Worm (Caenorhabditis elegans) whole organism, L1 larva: ENCODE data around the gene C29F5.8.

Experiments used
- C16A3.4 ChIP-seq: fragments of 150-350 bp; optimal IDR thresholded peaks from 2 replicates; lab custom pipeline; 2014; ENCODE audit warnings: missing biosample characterization, missing genetic modification characterization
- C34B4.2 ChIP-seq: sonication (generic microtip); optimal IDR thresholded peaks from 2 replicates; lab custom pipeline; 2017; ENCODE audit warnings: mild to moderate bottlenecking, missing genetic modification characterization, missing compliant biosample characterization
- F16B12.6 ChIP-seq: fragments of 150-350 bp; optimal IDR thresholded peaks from 2 replicates; lab custom pipeline; 2014; ENCODE audit warnings: missing biosample characterization, missing genetic modification characterization
- aha-1 ChIP-seq: fragments of 150-350 bp; optimal IDR thresholded peaks from 2 replicates; lab custom pipeline; 2014; ENCODE audit warnings: missing biosample characterization, missing genetic modification characterization
- alr-1 ChIP-seq: fragments of 200-800 bp; sonication (Bioruptor generic); optimal IDR thresholded peaks from 2 replicates; lab custom pipeline; 2018; ENCODE audit warnings: borderline replicate concordance, mild to moderate bottlenecking, missing genetic modification characterization, missing compliant biosample characterization
- ceh-8 ChIP-seq: fragments of 200-800 bp; sonication (Bioruptor generic); optimal IDR thresholded peaks from 2 replicates; lab custom pipeline; 2018; ENCODE audit warnings: mild to moderate bottlenecking, missing genetic modification characterization, moderate library complexity, missing compliant biosample characterization
- ceh-88 ChIP-seq: fragments of 200-800 bp; sonication (Bioruptor generic); IDR thresholded peaks from 2 replicates; pipeline ENCODE4 v1.3.6; 2022; ENCODE audit warnings: missing genetic modification characterization, missing compliant biosample characterization
- ceh-90 ChIP-seq: sonication (generic microtip); optimal IDR thresholded peaks from 2 replicates; lab custom pipeline; 2016; ENCODE audit warnings: missing genetic modification characterization, missing compliant biosample characterization
- ces-1 ChIP-seq: fragments of 150-350 bp; optimal IDR thresholded peaks from 2 replicates; lab custom pipeline; 2014; ENCODE audit warnings: missing biosample characterization, missing genetic modification reagents, missing genetic modification characterization
- dpl-1 ChIP-seq, 3 experiments: fragments of 150-350 bp in 2 of 3; sonication (generic microtip) in 1 of 3; optimal IDR thresholded peaks; 2 replicates each; lab custom pipeline; 2014 to 2017; ENCODE audit warnings: missing biosample characterization in 3 of 3, missing genetic modification characterization in 3 of 3, missing genetic modification reagents in 3 of 3
- dsc-1 ChIP-seq: sonication (generic microtip); optimal IDR thresholded peaks from 2 replicates; lab custom pipeline; 2016; ENCODE audit warnings: mild to moderate bottlenecking, missing genetic modification characterization, missing compliant biosample characterization
- efl-1 ChIP-seq, 4 experiments: fragments of 150-350 bp; optimal IDR thresholded peaks in 3 of 4; peaks in 1 of 4; 1 replicate in 1 of 4; 2 replicates in 3 of 4; lab custom pipeline; 2014; ENCODE audit warnings: missing biosample characterization in 2 of 4, missing genetic modification characterization in 2 of 4, missing genetic modification reagents in 2 of 4
- egl-13 ChIP-seq: sonication (generic microtip); optimal IDR thresholded peaks from 2 replicates; lab custom pipeline; 2016; ENCODE audit warnings: missing genotype, missing genetic modification reagents, missing genetic modification characterization, missing compliant biosample characterization
- elt-2 ChIP-seq: sonication (generic microtip); optimal IDR thresholded peaks from 2 replicates; lab custom pipeline; 2016; ENCODE audit warnings: missing genetic modification characterization, mild to moderate bottlenecking, inconsistent platforms, missing compliant biosample characterization, missing genetic modification reagents
- elt-3 ChIP-seq, 6 experiments: fragments of 150-350 bp in 1 of 6; sonication (generic microtip); optimal IDR thresholded peaks; 2 replicates each; lab custom pipeline; 2017 to 2018; ENCODE audit warnings: missing biosample characterization in 6 of 6, missing genetic modification characterization in 6 of 6, inconsistent platforms in 1 of 6
- ets-5 ChIP-seq: fragments of 200-800 bp; sonication (Bioruptor generic); IDR thresholded peaks from 2 replicates; pipeline ENCODE4 v1.3.6; 2022; ENCODE audit warnings: missing genetic modification characterization, missing compliant biosample characterization
- fkh-10 ChIP-seq: sonication (generic microtip); optimal IDR thresholded peaks from 2 replicates; lab custom pipeline; 2017; ENCODE audit warnings: missing biosample characterization, missing genetic modification reagents, missing genetic modification characterization
- isw-1 ChIP-seq: fragments of 200-800 bp; sonication (Bioruptor generic); IDR thresholded peaks from 2 replicates; pipeline ENCODE4 v1.3.6; 2022; ENCODE audit warnings: missing genetic modification characterization, missing compliant biosample characterization
- jun-1 ChIP-seq: fragments of 150-350 bp; optimal IDR thresholded peaks from 2 replicates; lab custom pipeline; 2014; ENCODE audit warnings: missing biosample characterization, missing genetic modification reagents, missing genetic modification characterization
- lin-14 ChIP-seq: fragments of 200-800 bp; sonication (Bioruptor generic); optimal IDR thresholded peaks from 2 replicates; lab custom pipeline; 2018; ENCODE audit warnings: mild to moderate bottlenecking, missing genetic modification characterization, moderate library complexity, missing compliant biosample characterization
- lin-39 ChIP-seq: fragments of 150-350 bp; optimal IDR thresholded peaks from 2 replicates; lab custom pipeline; 2014; ENCODE audit warnings: missing biosample characterization, missing genetic modification reagents, missing genetic modification characterization
- lsy-2 ChIP-seq, 2 experiments: fragments of 150-350 bp; optimal IDR thresholded peaks; 2 replicates each; lab custom pipeline; 2014; ENCODE audit warnings: missing biosample characterization in 2 of 2, missing genetic modification characterization in 2 of 2
- mdl-1 ChIP-seq, 2 experiments: fragments of 150-350 bp; optimal IDR thresholded peaks; 2 replicates each; lab custom pipeline; 2014 to 2017; ENCODE audit warnings: missing biosample characterization in 2 of 2, missing genetic modification characterization in 2 of 2, inconsistent platforms in 1 of 2
- mep-1 ChIP-seq: fragments of 150-350 bp; optimal IDR thresholded peaks from 2 replicates; lab custom pipeline; 2014; ENCODE audit warnings: missing biosample characterization, missing genetic modification characterization
- nhr-12 ChIP-seq: sonication (generic microtip); optimal IDR thresholded peaks from 2 replicates; lab custom pipeline; 2017; ENCODE audit warnings: missing biosample characterization, missing genetic modification characterization
- nhr-237 ChIP-seq: fragments of 150-350 bp; optimal IDR thresholded peaks from 2 replicates; lab custom pipeline; 2014; ENCODE audit warnings: missing biosample characterization, missing genetic modification characterization
- nhr-28 ChIP-seq: fragments of 150-350 bp; optimal IDR thresholded peaks from 2 replicates; lab custom pipeline; 2014; ENCODE audit warnings: missing biosample characterization, missing genetic modification characterization
- nhr-47 ChIP-seq: sonication (generic microtip); optimal IDR thresholded peaks from 2 replicates; lab custom pipeline; 2016; ENCODE audit warnings: mild to moderate bottlenecking, missing genetic modification characterization, moderate library complexity, missing compliant biosample characterization
- nhr-77 ChIP-seq: fragments of 150-350 bp; optimal IDR thresholded peaks from 2 replicates; lab custom pipeline; 2014; ENCODE audit warnings: missing biosample characterization, missing genetic modification characterization
- nhr-84 ChIP-seq: sonication (generic microtip); optimal IDR thresholded peaks from 2 replicates; lab custom pipeline; 2017; ENCODE audit warnings: missing biosample characterization, missing genetic modification characterization
- nhr-85 ChIP-seq: sonication (generic microtip); peaks from one replicate; lab custom pipeline; 2016; ENCODE audit warnings: missing genetic modification characterization, inconsistent platforms, missing compliant biosample characterization
- pag-3 ChIP-seq: sonication (generic microtip); optimal IDR thresholded peaks from 2 replicates; lab custom pipeline; 2017; ENCODE audit warnings: missing genetic modification characterization, mild to moderate bottlenecking, missing compliant biosample characterization, antibody characterized with exemption, borderline replicate concordance; ENCODE audit not compliant: insufficient read depth
- pax-3 ChIP-seq: fragments of 200-800 bp; sonication (Bioruptor generic); optimal IDR thresholded peaks from 2 replicates; lab custom pipeline; 2018; ENCODE audit warnings: mild to moderate bottlenecking, missing genetic modification characterization, moderate library complexity, missing compliant biosample characterization
- pqm-1 ChIP-seq: sonication (generic microtip); optimal IDR thresholded peaks from 3 replicates; lab custom pipeline; 2017; ENCODE audit warnings: missing biosample characterization, missing genetic modification characterization
- snpc-4 ChIP-seq: fragments of 150-350 bp; optimal IDR thresholded peaks from 2 replicates; lab custom pipeline; 2014; ENCODE audit warnings: missing biosample characterization, missing genetic modification characterization
- sup-37 ChIP-seq: fragments of 200-800 bp; sonication (Bioruptor generic); optimal IDR thresholded peaks from 2 replicates; lab custom pipeline; 2018; ENCODE audit warnings: mild to moderate bottlenecking, missing genetic modification characterization, missing compliant biosample characterization
- tlp-1 ChIP-seq: fragments of 150-350 bp; optimal IDR thresholded peaks from 2 replicates; lab custom pipeline; 2014; ENCODE audit warnings: missing biosample characterization, missing genetic modification characterization
- unc-30 ChIP-seq: sonication (generic microtip); optimal IDR thresholded peaks from 2 replicates; lab custom pipeline; 2017; ENCODE audit warnings: missing biosample characterization, missing genetic modification characterization
- unc-86 ChIP-seq: sonication (generic microtip); optimal IDR thresholded peaks from 2 replicates; lab custom pipeline; 2016; ENCODE audit warnings: missing genetic modification characterization, missing compliant biosample characterization
- unc-98 ChIP-seq: fragments of 200-800 bp; sonication (Bioruptor generic); IDR thresholded peaks from 2 replicates; pipeline ENCODE4 v1.3.6; 2022; ENCODE audit warnings: missing genetic modification characterization, missing compliant biosample characterization
- zag-1 ChIP-seq: fragments of 150-350 bp; optimal IDR thresholded peaks from 2 replicates; lab custom pipeline; 2014; ENCODE audit warnings: missing biosample characterization, missing genetic modification characterization
- zip-4 ChIP-seq: fragments of 200-800 bp; sonication (Bioruptor generic); optimal IDR thresholded peaks from 2 replicates; lab custom pipeline; 2018; ENCODE audit warnings: mild to moderate bottlenecking, missing genetic modification characterization, moderate library complexity, missing compliant biosample characterization
- ztf-11 ChIP-seq, 2 experiments: sonication (generic microtip); optimal IDR thresholded peaks; 2 replicates each; lab custom pipeline; 2016 to 2017; ENCODE audit warnings: missing genetic modification characterization in 2 of 2, missing biosample characterization in 1 of 2, missing compliant biosample characterization in 1 of 2
- ztf-4 ChIP-seq: fragments of 150-350 bp; optimal IDR thresholded peaks from 2 replicates; lab custom pipeline; 2014; ENCODE audit warnings: missing biosample characterization, missing genetic modification characterization

The C29F5.8 gene

ce11 chrII:6343893-6344292 is 37.7 kb downstream of the C29F5.8 start, which contains the start of gene txt-18 (continued):
- TF ChIP-seq C16A3.4 (tag; lab: Kevin White, UChicago) (no peak), zip-4 (GFP tag; lab: Kevin White, UChicago) (no peak), unc-30 (tag; lab: Kevin White, UChicago) (no peak), pag-3 (tag; lab: Kevin White, UChicago) (no peak), pqm-1 (tag; lab: Kevin White, UChicago) (no peak), ets-5 (GFP tag; lab: Robert Waterston, UW) (no peak), jun-1 (no peak), unc-98 (GFP tag; lab: Robert Waterston, UW) (no peak), zag-1 (tag; lab: Kevin White, UChicago) (no peak), nhr-47 (tag; lab: Kevin White, UChicago) (peak; percentile 19), nhr-85 (tag; lab: Kevin White, UChicago) (peak; percentile 22), lin-39 (tag; lab: Kevin White, UChicago) (no peak), egl-13 (tag; lab: Kevin White, UChicago) (no peak)

- TF ChIP-seq lin-39 (tag; lab: Kevin White, UChicago) (no peak), pax-3 (tag; lab: Kevin White, UChicago) (no peak), lin-14 (no peak), nhr-85 (tag; lab: Kevin White, UChicago) (no peak), sup-37 (GFP tag; lab: Kevin White, UChicago) (no peak), egl-13 (tag; lab: Kevin White, UChicago) (no peak), ceh-90 (tag; lab: Kevin White, UChicago) (no peak)
- TF ChIP-seq, all 84 proteins: peak for 0
These were observed 38.3 kb downstream of the C29F5.8 start for ce11 chrII:6344513-6344912.

- peak; percentile 58 for TF ChIP-seq lin-14
- no peak for TF ChIP-seq C34B4.2 (tag; lab: Kevin White, UChicago)
- no peak for TF ChIP-seq nhr-28
- no peak for TF ChIP-seq unc-86
- peak in 1 of 6 experiments; percentile 21 for TF ChIP-seq elt-3 (tag; optimal IDR thresholded peaks at IDR 0.05; lab: Kevin White, UChicago)
- no peak for TF ChIP-seq ztf-11 (tag; optimal IDR thresholded peaks at IDR 0.05; lab: Kevin White, UChicago)
- peak in 1 of 3 experiments; percentile 8 for TF ChIP-seq dpl-1 (GFP tag; optimal IDR thresholded peaks at IDR 0.05; lab: Kevin White, UChicago)
- TF ChIP-seq jun-1: no peak
- TF ChIP-seq elt-2 (tag; lab: Kevin White, UChicago): peak; percentile 13
- no peak for TF ChIP-seq lsy-2 (tag; optimal IDR thresholded peaks at IDR 0.05; lab: Kevin White, UChicago)
- TF ChIP-seq isw-1 (GFP tag; lab: Robert Waterston, UW): no peak
- TF ChIP-seq nhr-12 (tag; lab: Kevin White, UChicago): no peak
- no peak for TF ChIP-seq lin-39 (tag; lab: Kevin White, UChicago)
- no peak for TF ChIP-seq alr-1 (tag; lab: Kevin White, UChicago)
- no peak for TF ChIP-seq aha-1 (tag; lab: Kevin White, UChicago)
- no peak for TF ChIP-seq nhr-77 (tag; lab: Kevin White, UChicago)
- no peak for TF ChIP-seq ets-5 (GFP tag; lab: Robert Waterston, UW)
- TF ChIP-seq snpc-4 (tag; lab: Kevin White, UChicago): no peak
- TF ChIP-seq mep-1: peak; percentile 37
- TF ChIP-seq ceh-8 (GFP tag; lab: Kevin White, UChicago): no peak
- no peak for TF ChIP-seq unc-30 (tag; lab: Kevin White, UChicago)
- no peak for TF ChIP-seq F16B12.6 (tag; lab: Kevin White, UChicago)
- no peak for TF ChIP-seq ztf-4
- TF ChIP-seq nhr-85 (tag; lab: Kevin White, UChicago): peak; percentile 69
- no peak for TF ChIP-seq C16A3.4 (tag; lab: Kevin White, UChicago)
- TF ChIP-seq mdl-1 (tag; optimal IDR thresholded peaks at IDR 0.05; lab: Kevin White, UChicago): peak in 1 of 2 experiments; percentile 34
- TF ChIP-seq fkh-10 (GFP tag; lab: Kevin White, UChicago): no peak
- no peak for TF ChIP-seq tlp-1 (tag; lab: Kevin White, UChicago)
- no peak for TF ChIP-seq ceh-88 (GFP tag; lab: Robert Waterston, UW)
- TF ChIP-seq nhr-237 (tag; lab: Kevin White, UChicago): no peak
- TF ChIP-seq efl-1 (optimal IDR thresholded peaks at IDR 0.05; lab: Kevin White, UChicago): no peak
- TF ChIP-seq efl-1 (GFP tag; optimal IDR thresholded peaks at IDR 0.05 in 1 of 2; lab: Kevin White, UChicago): peak in 1 of 2 experiments; percentile 79
- TF ChIP-seq dsc-1 (tag; lab: Kevin White, UChicago): no peak
- no peak for TF ChIP-seq ces-1 (GFP tag; lab: Kevin White, UChicago)
- no peak for TF ChIP-seq nhr-84 (tag; lab: Kevin White, UChicago)
- TF ChIP-seq pag-3 (tag; lab: Kevin White, UChicago): no peak
These were observed 39.3 kb downstream of the C29F5.8 start, which contains the start of gene C32D5.8 for ce11 chrII:6345195-6346158. Gene C32D5.8, minus strand, starts transcription at chrII:6345964.
